Worm (Caenorhabditis elegans): ENCODE results near the gene C05B5.2.

C05B5.2 gene

ce11 chrIII:10012136-10012535 lies 11.8 kb upstream of the C05B5.2 start, which contains the start of gene C05B5.16:
Gene C05B5.16 (plus strand): TSS chrIII:10012436.
- TF ChIP-seq eor-1 (tag; optimal IDR thresholded peaks at IDR 0.05) (no peak), nhr-67 (tag; optimal IDR thresholded peaks at IDR 0.05) (no peak), ztf-11 (tag; optimal IDR thresholded peaks at IDR 0.05) (no peak), nhr-23 (tag; optimal IDR thresholded peaks at IDR 0.05) (no peak), jun-1 (tag; optimal IDR thresholded peaks at IDR 0.05) (no peak), unc-39 (tag; optimal IDR thresholded peaks at IDR 0.05) (no peak), pha-4 (tag; optimal IDR thresholded peaks at IDR 0.05) (no peak), fos-1 (tag; optimal IDR thresholded peaks at IDR 0.05) (no peak), ama-1 (optimal IDR thresholded peaks at IDR 0.05) (no peak), ZK546.5 (tag; optimal IDR thresholded peaks at IDR 0.05) (no peak)

DNA sequence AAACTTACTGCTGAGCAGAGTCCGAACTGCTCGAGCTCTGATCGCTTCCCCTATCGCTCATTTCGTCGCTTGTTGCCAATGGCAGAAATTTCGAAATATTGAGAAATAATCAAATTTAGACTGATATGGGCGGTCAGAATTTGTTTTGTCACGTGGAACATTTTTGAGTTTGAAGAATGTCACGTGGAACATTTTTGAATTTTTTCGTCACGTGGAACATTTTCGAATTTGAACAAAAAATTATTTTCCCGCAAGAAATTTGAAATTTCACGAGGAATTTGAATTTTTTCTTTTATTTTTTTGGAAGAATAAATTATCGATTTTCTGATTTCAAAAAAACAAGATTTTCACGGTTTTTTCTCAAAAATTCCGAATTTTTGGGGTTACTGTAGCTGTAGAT lies 9.8 kb upstream of the C05B5.2 start, which contains the start of gene fbxa-155:
Gene fbxa-155, minus strand, starts transcription at position 101 of the 400 bp plus-strand sequence.
- TF ChIP-seq fos-1 (tag; optimal IDR thresholded peaks at IDR 0.05) (no peak), elt-2 (tag; optimal IDR thresholded peaks at IDR 0.05) (no peak), nhr-77 (tag; optimal IDR thresholded peaks at IDR 0.05) (no peak), unc-62 (GFP tag; optimal IDR thresholded peaks at IDR 0.05) (no peak), lin-39 (tag; optimal IDR thresholded peaks at IDR 0.05) (no peak), nhr-25 (tag; optimal IDR thresholded peaks at IDR 0.05) (no peak), sea-2 (GFP tag; optimal IDR thresholded peaks at IDR 0.05) (no peak), nhr-43 (tag; optimal IDR thresholded peaks at IDR 0.05; ENCODE audit: poor library complexity, severe bottlenecking) (no peak), zag-1 (tag; optimal IDR thresholded peaks at IDR 0.05) (no peak), ztf-4 (tag; optimal IDR thresholded peaks at IDR 0.05) (no peak), eor-1 (tag; optimal IDR thresholded peaks at IDR 0.05) (no peak)

ce11 chrIII:10006734-10007348 lies 6.5 kb upstream of the C05B5.2 start, which contains the start of gene C05B5.8:
Gene C05B5.8 (minus strand): TSS chrIII:10006784.
- TF ChIP-seq nhr-76 (tag; optimal IDR thresholded peaks at IDR 0.05), result no peak
- no peak for TF ChIP-seq snpc-4 (tag; optimal IDR thresholded peaks at IDR 0.05)
- no peak for TF ChIP-seq nhr-43 (tag; optimal IDR thresholded peaks at IDR 0.05; ENCODE audit: poor library complexity, severe bottlenecking)
- no peak for TF ChIP-seq egl-27 (tag; optimal IDR thresholded peaks at IDR 0.05)
- no peak for TF ChIP-seq ztf-4 (tag; optimal IDR thresholded peaks at IDR 0.05)
- peak; percentile 83 for TF ChIP-seq elt-1 (tag; optimal IDR thresholded peaks at IDR 0.05)
- TF ChIP-seq pqm-1 (tag; optimal IDR thresholded peaks at IDR 0.05), result no peak
- no peak for TF ChIP-seq hmg-11 (tag; optimal IDR thresholded peaks at IDR 0.05)
- TF ChIP-seq nhr-67 (tag; optimal IDR thresholded peaks at IDR 0.05), result no peak
- TF ChIP-seq ceh-28 (tag; optimal IDR thresholded peaks at IDR 0.05), result peak; percentile 34
- TF ChIP-seq lin-15B (tag; optimal IDR thresholded peaks at IDR 0.05), result no peak
- no peak for TF ChIP-seq lsy-12 (tag; optimal IDR thresholded peaks at IDR 0.05)
- TF ChIP-seq nhr-12 (tag; optimal IDR thresholded peaks at IDR 0.05), result no peak
- TF ChIP-seq ama-1 (optimal IDR thresholded peaks at IDR 0.05), result no peak
- no peak for TF ChIP-seq sea-2 (GFP tag; optimal IDR thresholded peaks at IDR 0.05)
- TF ChIP-seq nhr-28 (tag; optimal IDR thresholded peaks at IDR 0.05), result no peak
- TF ChIP-seq mml-1 (tag; optimal IDR thresholded peaks at IDR 0.05), result no peak
- no peak for TF ChIP-seq skn-1 (tag; optimal IDR thresholded peaks at IDR 0.05)
- no peak for TF ChIP-seq jun-1 (tag; optimal IDR thresholded peaks at IDR 0.05)
- TF ChIP-seq aly-2 (tag; optimal IDR thresholded peaks at IDR 0.05), result no peak
- peak; percentile 73 for TF ChIP-seq nhr-23 (tag; optimal IDR thresholded peaks at IDR 0.05)
- no peak for TF ChIP-seq nhr-237 (tag; optimal IDR thresholded peaks at IDR 0.05)
- TF ChIP-seq ZK546.5 (tag; optimal IDR thresholded peaks at IDR 0.05), result no peak
- TF ChIP-seq ceh-16 (tag; optimal IDR thresholded peaks at IDR 0.05), result no peak
- TF ChIP-seq fkh-2 (tag; optimal IDR thresholded peaks at IDR 0.05), result no peak
- TF ChIP-seq nhr-25 (tag; optimal IDR thresholded peaks at IDR 0.05), result peak; percentile 91
- TF ChIP-seq nfya-1 (tag; optimal IDR thresholded peaks at IDR 0.05; ENCODE audit: insufficient read depth), result no peak
- TF ChIP-seq egl-5 (tag; optimal IDR thresholded peaks at IDR 0.05), result no peak
- no peak for TF ChIP-seq lin-39 (tag; optimal IDR thresholded peaks at IDR 0.05)

DNA sequence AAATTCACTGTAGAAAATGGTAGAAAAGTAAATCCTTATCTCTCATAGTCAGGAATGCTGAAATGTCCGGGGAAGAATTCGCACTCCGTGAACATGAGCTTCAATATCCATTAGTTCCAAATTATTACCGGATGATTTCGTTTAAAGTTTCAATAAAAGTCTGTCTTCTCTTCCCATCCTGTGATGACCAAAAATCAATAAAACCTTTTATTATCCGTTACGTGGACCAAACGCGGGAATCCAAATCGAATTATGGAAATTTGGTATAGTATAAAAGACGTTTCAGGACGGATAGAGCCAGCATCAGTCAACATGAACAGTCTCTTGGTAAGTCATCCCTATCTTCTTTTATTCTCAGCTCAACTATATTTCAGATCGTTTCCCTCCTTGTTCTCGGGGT lies 3.9 kb upstream of the C05B5.2 start, which contains the start of gene C05B5.11:
Gene C05B5.11, plus strand, starts transcription at position 301 of the 400 bp plus-strand sequence.
- no peak for TF ChIP-seq lin-39 (tag; optimal IDR thresholded peaks at IDR 0.05)
- TF ChIP-seq elt-2 (tag; optimal IDR thresholded peaks at IDR 0.05), result no peak
- TF ChIP-seq nhr-23 (tag; optimal IDR thresholded peaks at IDR 0.05), result no peak
- TF ChIP-seq ZK546.5 (tag; optimal IDR thresholded peaks at IDR 0.05), result no peak
- TF ChIP-seq pqm-1 (tag; optimal IDR thresholded peaks at IDR 0.05), result no peak
- TF ChIP-seq daf-12 (tag; optimal IDR thresholded peaks at IDR 0.05), result no peak
- TF ChIP-seq nhr-28 (tag; optimal IDR thresholded peaks at IDR 0.05), result no peak
- no peak for TF ChIP-seq unc-39 (tag; optimal IDR thresholded peaks at IDR 0.05)
- TF ChIP-seq ceh-82 (tag; optimal IDR thresholded peaks at IDR 0.05), result no peak
- no peak for TF ChIP-seq skn-1 (tag; optimal IDR thresholded peaks at IDR 0.05)
- TF ChIP-seq hmg-11 (tag; optimal IDR thresholded peaks at IDR 0.05), result no peak
- TF ChIP-seq nhr-12 (tag; optimal IDR thresholded peaks at IDR 0.05), result no peak
- no peak for TF ChIP-seq eor-1 (tag; optimal IDR thresholded peaks at IDR 0.05)
- TF ChIP-seq mml-1 (tag; optimal IDR thresholded peaks at IDR 0.05), result no peak
- TF ChIP-seq ztf-4 (tag; optimal IDR thresholded peaks at IDR 0.05), result no peak
- TF ChIP-seq ceh-9 (tag; optimal IDR thresholded peaks at IDR 0.05), result no peak
- no peak for TF ChIP-seq ceh-28 (tag; optimal IDR thresholded peaks at IDR 0.05)

Measured in whole organism, L3 larva.